Worm (Caenorhabditis elegans) whole organism, midembryonic: ENCODE data around the gene txbp-3.

ENCODE experiments used
- med-1 ChIP-seq: sonication (generic microtip); optimal IDR thresholded peaks from 2 replicates; lab custom pipeline; 2017; ENCODE audit warnings: missing genetic modification characterization, mild to moderate bottlenecking, missing compliant biosample characterization, antibody characterized with exemption, missing genetic modification reagents; ENCODE audit not compliant: insufficient read depth
- ztf-23 ChIP-seq: fragments of 200-800 bp; sonication (Bioruptor generic); IDR thresholded peaks from 2 replicates; pipeline ENCODE4 v1.3.6; 2022; ENCODE audit warnings: missing genetic modification reagents, missing genetic modification characterization, missing compliant biosample characterization

DNA sequence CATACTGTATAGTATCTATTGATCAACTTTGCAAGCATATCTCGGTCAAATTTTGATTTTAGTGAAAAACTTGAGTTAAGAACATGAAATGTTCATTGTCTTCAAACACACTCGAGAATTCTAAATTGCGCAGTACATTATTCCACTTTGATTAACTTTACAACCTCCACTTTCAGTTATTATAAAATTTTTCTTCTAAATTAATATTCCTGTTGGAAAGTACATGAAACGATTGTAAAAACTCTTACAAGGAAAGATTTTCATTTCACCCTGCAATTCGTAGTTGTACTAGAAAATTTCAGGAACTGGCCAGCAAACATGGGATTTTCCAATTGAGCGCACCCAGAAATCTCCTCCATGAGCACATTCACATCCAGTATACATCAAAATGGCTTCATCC lies 2.5 kb downstream of the txbp-3 start, which contains the start of gene C45G9.14:
- no peak for TF ChIP-seq med-1
- no peak for TF ChIP-seq ztf-23 (GFP tag; lab: Robert Waterston, UW)
